Fruit fly (Drosophila melanogaster) whole organism, embryonic: ENCODE data around the gene CG33172.

Experiments used
- Antp ChIP-seq: fragments of 200-800 bp; sonication (Bioruptor generic); optimal IDR thresholded peaks from 3 replicates; lab custom pipeline; 2016; ENCODE audit warnings: missing biosample characterization, missing genetic modification characterization
- BtbVII ChIP-seq: fragments of 200-800 bp; sonication (Bioruptor generic); optimal IDR thresholded peaks from 3 replicates; lab custom pipeline; 2017; ENCODE audit warnings: missing biosample characterization, mild to moderate bottlenecking, missing genetic modification characterization
- CG14667 ChIP-seq: fragments of 200-800 bp; sonication (Bioruptor generic); IDR thresholded peaks from 2 replicates; pipeline ENCODE4 v1.3.6; 2022; ENCODE audit warnings: missing biosample characterization, missing genetic modification characterization
- CG14710 ChIP-seq: fragments of 200-800 bp; sonication (Bioruptor generic); optimal IDR thresholded peaks from 3 replicates; lab custom pipeline; 2019; ENCODE audit warnings: missing biosample characterization, mild to moderate bottlenecking, missing genetic modification characterization, moderate library complexity
- CG15269 ChIP-seq: fragments of 200-800 bp; sonication (Bioruptor generic); optimal IDR thresholded peaks from 2 replicates; lab custom pipeline; 2018; ENCODE audit warnings: missing biosample characterization, mild to moderate bottlenecking, missing genetic modification characterization, moderate library complexity
- CG16813 ChIP-seq: fragments of 200-800 bp; sonication (Bioruptor generic); IDR thresholded peaks from 3 replicates; pipeline ENCODE4 v1.3.6; 2022; ENCODE audit warnings: missing biosample characterization, missing genetic modification characterization; ENCODE audit not compliant: partially characterized antibody
- CG17912 ChIP-seq: fragments of 200-800 bp; sonication (Bioruptor generic); optimal IDR thresholded peaks from 2 replicates; lab custom pipeline; 2018; ENCODE audit warnings: missing biosample characterization, mild to moderate bottlenecking, missing genetic modification characterization
- CG18011 ChIP-seq: fragments of 200-800 bp; sonication (Bioruptor generic); optimal IDR thresholded peaks from 2 replicates; lab custom pipeline; 2017; ENCODE audit warnings: missing biosample characterization, missing genetic modification characterization, mild to moderate bottlenecking, moderate library complexity, missing genotype
- CG2116 ChIP-seq: fragments of 200-800 bp; sonication (Bioruptor generic); optimal IDR thresholded peaks from 3 replicates; lab custom pipeline; 2018; ENCODE audit warnings: missing biosample characterization, mild to moderate bottlenecking, missing genetic modification characterization
- CG2120 ChIP-seq: fragments of 200-800 bp; sonication (Bioruptor generic); optimal IDR thresholded peaks from 3 replicates; lab custom pipeline; 2016; ENCODE audit warnings: missing biosample characterization, missing genetic modification characterization
- CG2199 ChIP-seq: fragments of 200-800 bp; sonication (Bioruptor generic); IDR thresholded peaks from 3 replicates; pipeline ENCODE4 v1.3.6; 2022; ENCODE audit warnings: missing biosample characterization, missing genetic modification characterization
- CG2712 ChIP-seq: fragments of 200-800 bp; optimal IDR thresholded peaks from 3 replicates; lab custom pipeline; 2019; ENCODE audit warnings: missing biosample characterization, mild to moderate bottlenecking, missing genetic modification characterization, moderate library complexity
- CG30403 ChIP-seq: fragments of 200-800 bp; sonication (Bioruptor generic); optimal IDR thresholded peaks from 3 replicates; lab custom pipeline; 2016; ENCODE audit warnings: missing biosample characterization, missing genetic modification characterization
- CG3065 ChIP-seq: fragments of 200-800 bp; sonication (Bioruptor generic); optimal IDR thresholded peaks from 2 replicates; lab custom pipeline; 2016; ENCODE audit warnings: missing biosample characterization, missing genetic modification characterization
- CG31224 ChIP-seq: fragments of 200-800 bp; sonication (Bioruptor generic); IDR thresholded peaks from 2 replicates; pipeline ENCODE4 v1.3.6; 2022; ENCODE audit warnings: missing biosample characterization, missing genetic modification characterization
- CG4282 ChIP-seq: fragments of 200-800 bp; sonication (Bioruptor generic); optimal IDR thresholded peaks from 2 replicates; lab custom pipeline; 2016; ENCODE audit warnings: missing biosample characterization, missing genetic modification characterization
- CG4328 ChIP-seq: fragments of 200-800 bp; sonication (Bioruptor generic); optimal IDR thresholded peaks from 3 replicates; lab custom pipeline; 2017; ENCODE audit warnings: missing biosample characterization, missing genetic modification reagents, missing genetic modification characterization
- CG4360 ChIP-seq: fragments of 200-800 bp; sonication (Bioruptor generic); IDR thresholded peaks from 2 replicates; pipeline ENCODE4 v1.3.6; 2022; ENCODE audit warnings: missing biosample characterization, missing genetic modification characterization
- CG5180 ChIP-seq: fragments of 200-800 bp; sonication (Bioruptor generic); optimal IDR thresholded peaks from 3 replicates; lab custom pipeline; 2017; ENCODE audit warnings: missing biosample characterization, missing genetic modification characterization, mild to moderate bottlenecking, moderate library complexity, missing genetic modification reagents
- CG6791 ChIP-seq: fragments of 200-800 bp; sonication (Bioruptor generic); IDR thresholded peaks from 3 replicates; pipeline ENCODE4 v1.3.6; 2022; ENCODE audit warnings: missing biosample characterization, missing genetic modification characterization; ENCODE audit not compliant: partially characterized antibody
- CG7963 ChIP-seq: fragments of 200-800 bp; sonication (Bioruptor generic); IDR thresholded peaks from 3 replicates; pipeline ENCODE4 v1.3.6; 2022; ENCODE audit warnings: missing biosample characterization, missing genetic modification characterization; ENCODE audit not compliant: partially characterized antibody
- CG9797 ChIP-seq: fragments of 200-800 bp; sonication (Bioruptor generic); optimal IDR thresholded peaks from 3 replicates; lab custom pipeline; 2018; ENCODE audit warnings: missing biosample characterization, mild to moderate bottlenecking, missing genetic modification characterization
- Ets97D ChIP-seq: fragments of 200-800 bp; sonication (Bioruptor generic); optimal IDR thresholded peaks from 3 replicates; lab custom pipeline; 2016; ENCODE audit warnings: missing biosample characterization, missing genetic modification characterization
- Fer1 ChIP-seq: fragments of 200-800 bp; sonication (Bioruptor generic); optimal IDR thresholded peaks from 2 replicates; lab custom pipeline; 2017; ENCODE audit warnings: missing biosample characterization, mild to moderate bottlenecking, missing genetic modification characterization
- Hey ChIP-seq: fragments of 200-800 bp; sonication (Bioruptor generic); optimal IDR thresholded peaks from 3 replicates; lab custom pipeline; 2018; ENCODE audit warnings: missing biosample characterization, mild to moderate bottlenecking, missing genetic modification characterization
- Hr3 ChIP-seq: fragments of 200-800 bp; sonication (Bioruptor generic); optimal IDR thresholded peaks from 3 replicates; lab custom pipeline; 2016; ENCODE audit warnings: missing biosample characterization, missing genetic modification characterization
- MTF-1 ChIP-seq: fragments of 200-800 bp; sonication (Bioruptor generic); optimal IDR thresholded peaks from 2 replicates; lab custom pipeline; 2018; ENCODE audit warnings: missing biosample characterization, mild to moderate bottlenecking, missing genetic modification characterization, borderline replicate concordance
- Med ChIP-seq: fragments of 200-800 bp; sonication (Bioruptor generic); peaks from one replicate; lab custom pipeline; 2016; ENCODE audit warnings: missing biosample characterization, missing genetic modification characterization, mild to moderate bottlenecking, inconsistent platforms, moderate library complexity
- Rfx ChIP-seq: fragments of 200-800 bp; sonication (Bioruptor generic); IDR thresholded peaks from 2 replicates; pipeline ENCODE4 v1.3.6; 2022; ENCODE audit warnings: missing biosample characterization, missing genetic modification characterization
- Sry-δ ChIP-seq: fragments of 200-800 bp; sonication (Bioruptor generic); optimal IDR thresholded peaks from 2 replicates; lab custom pipeline; 2016; ENCODE audit warnings: missing biosample characterization, missing genetic modification characterization
- az2 ChIP-seq: fragments of 200-800 bp; sonication (Bioruptor generic); optimal IDR thresholded peaks from 3 replicates; lab custom pipeline; 2016; ENCODE audit warnings: missing biosample characterization, missing genetic modification characterization
- bigmax ChIP-seq: fragments of 200-800 bp; sonication (Bioruptor generic); optimal IDR thresholded peaks from 2 replicates; lab custom pipeline; 2018; ENCODE audit warnings: missing biosample characterization, mild to moderate bottlenecking, missing genetic modification characterization
- cad ChIP-seq: fragments of >200 bp; optimal IDR thresholded peaks from 2 replicates; lab custom pipeline; 2017; ENCODE audit warnings: missing biosample characterization, missing genetic modification characterization
- ci ChIP-seq: fragments of 200-800 bp; sonication (Bioruptor generic); IDR thresholded peaks from 3 replicates; pipeline ENCODE4 v1.3.6; 2022; ENCODE audit warnings: missing biosample characterization, missing genetic modification characterization
- crp ChIP-seq, 2 experiments: fragments of 200-800 bp; sonication (Bioruptor generic); optimal IDR thresholded peaks; 2 replicates in 1 of 2; 3 replicates in 1 of 2; lab custom pipeline; 2017; ENCODE audit warnings: missing biosample characterization in 2 of 2, missing genetic modification characterization in 2 of 2, mild to moderate bottlenecking in 1 of 2, moderate library complexity in 1 of 2
- dati ChIP-seq: fragments of 200-800 bp; sonication (Bioruptor generic); IDR thresholded peaks from 2 replicates; pipeline ENCODE4 v1.3.6; 2022; ENCODE audit warnings: missing biosample characterization, missing genetic modification characterization
- eyg ChIP-seq: fragments of 200-800 bp; sonication (Bioruptor generic); optimal IDR thresholded peaks from 3 replicates; lab custom pipeline; 2016; ENCODE audit warnings: missing biosample characterization, missing genetic modification characterization
- ftz-f1 ChIP-seq: fragments of 200-800 bp; sonication (Bioruptor generic); optimal IDR thresholded peaks from 2 replicates; lab custom pipeline; 2016; ENCODE audit warnings: missing biosample characterization, missing genetic modification characterization
- jumu ChIP-seq: fragments of 200-800 bp; sonication (Bioruptor generic); optimal IDR thresholded peaks from 3 replicates; lab custom pipeline; 2016; ENCODE audit warnings: missing biosample characterization, missing genetic modification characterization
- kah ChIP-seq: fragments of 200-800 bp; sonication (Bioruptor generic); optimal IDR thresholded peaks from 2 replicates; lab custom pipeline; 2018; ENCODE audit warnings: missing biosample characterization, mild to moderate bottlenecking, missing genetic modification characterization
- nom ChIP-seq: fragments of 200-800 bp; sonication (Bioruptor generic); optimal IDR thresholded peaks from 2 replicates; lab custom pipeline; 2017; ENCODE audit warnings: missing biosample characterization, missing genetic modification characterization, mild to moderate bottlenecking, moderate library complexity, missing genetic modification reagents
- prd ChIP-seq, 3 experiments: fragments of >200 bp in 2 of 3; fragments of 200-800 bp in 1 of 3; sonication (Bioruptor generic) in 1 of 3; optimal IDR thresholded peaks in 2 of 3; IDR thresholded peaks in 1 of 3; 2 replicates in 2 of 3; 3 replicates in 1 of 3; pipeline versions ENCODE4 v1.3.6 to Lab custom; 2017 to 2022; ENCODE audit warnings: missing biosample characterization in 1 of 3, missing genetic modification characterization in 1 of 3
- repo ChIP-seq: fragments of 200-800 bp; sonication (Bioruptor generic); optimal IDR thresholded peaks from 2 replicates; lab custom pipeline; 2016; ENCODE audit warnings: missing biosample characterization, missing genetic modification characterization
- sim ChIP-seq: fragments of 200-800 bp; sonication (Bioruptor generic); IDR thresholded peaks from 2 replicates; pipeline ENCODE4 v1.3.6; 2022; ENCODE audit warnings: missing biosample characterization, missing genetic modification characterization
- ssp ChIP-seq: fragments of 200-800 bp; sonication (Bioruptor generic); IDR thresholded peaks from 2 replicates; pipeline ENCODE4 v1.3.6; 2022; ENCODE audit warnings: missing biosample characterization, missing genetic modification characterization
- tup ChIP-seq: fragments of 200-800 bp; sonication (Bioruptor generic); optimal IDR thresholded peaks from 2 replicates; lab custom pipeline; 2016; ENCODE audit warnings: missing biosample characterization, mild to moderate bottlenecking, missing genetic modification characterization, moderate library complexity
- unpg ChIP-seq: fragments of 200-800 bp; sonication (Bioruptor generic); optimal IDR thresholded peaks from 3 replicates; lab custom pipeline; 2018; ENCODE audit warnings: missing biosample characterization, mild to moderate bottlenecking, missing genetic modification characterization, moderate library complexity
- vnd ChIP-seq: fragments of 200-800 bp; sonication (Bioruptor generic); IDR thresholded peaks from 3 replicates; pipeline ENCODE4 v1.3.6; 2022; ENCODE audit warnings: missing biosample characterization, missing genetic modification characterization; ENCODE audit not compliant: partially characterized antibody

Gene CG33172

DNA sequence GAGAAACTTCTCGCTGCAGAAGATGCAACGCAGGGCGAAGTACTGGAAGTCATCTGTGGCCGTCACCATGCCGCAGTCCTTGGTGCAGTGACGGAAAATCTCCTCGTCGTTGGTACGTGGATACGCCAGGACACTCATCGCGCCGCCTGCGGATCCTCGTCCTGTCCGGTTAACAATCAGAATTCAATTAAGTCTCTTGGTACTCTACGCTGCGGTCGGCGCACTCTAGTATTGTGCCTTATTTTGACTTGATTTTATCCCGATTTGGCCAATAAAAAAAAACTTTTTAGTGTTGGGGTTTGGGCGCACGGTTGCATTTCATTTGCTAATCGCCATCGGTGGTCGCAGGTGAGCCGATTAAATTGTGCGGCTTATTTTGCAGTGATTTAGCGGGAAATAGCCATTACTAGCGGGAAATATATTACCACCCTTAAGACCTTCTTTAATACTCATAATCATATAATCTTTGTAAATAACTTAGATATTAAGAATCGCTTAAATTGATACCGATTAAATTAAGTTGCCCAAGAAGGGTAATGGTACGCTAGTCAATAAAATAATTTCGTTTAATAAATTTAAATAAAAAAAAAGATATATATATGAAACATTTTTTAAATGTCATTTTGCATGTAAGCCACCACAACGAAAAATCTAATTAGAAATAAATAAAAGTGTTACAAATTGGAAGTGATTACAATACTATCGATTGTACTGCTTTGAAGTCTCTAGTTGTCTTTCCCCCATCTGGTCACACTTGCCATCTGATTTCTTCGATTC, 23.4 kb upstream of the CG33172 start, which contains the start of the genes CG8944 and CCT6:
Gene CG8944, minus strand, starts transcription at position 327 of the 777 bp plus-strand sequence.
Gene CCT6, plus strand, starts transcription at position 744 of the 777 bp plus-strand sequence.
- TF ChIP-seq BtbVII (no peak), ftz-f1 (GFP tag; lab: Kevin White, UChicago) (no peak), CG4360 (no peak), unpg (no peak), CG5180 (GFP tag; lab: Kevin White, UChicago) (no peak), CG30403 (peak; percentile 31), bigmax (GFP tag; lab: Kevin White, UChicago) (no peak), Ets97D (GFP tag; lab: Kevin White, UChicago) (peak; percentile 17), ci (GFP tag; lab: Robert Waterston, UW) (0 out of 3 replicates have a peak, but pooled peaks have one; percentile 19), CG14710 (tag; lab: Kevin White, UChicago) (peak; percentile 71), CG15269 (tag; lab: Kevin White, UChicago) (no peak), CG2116 (peak; percentile 96), vnd (GFP tag; lab: Robert Waterston, UW) (peak; percentile 35; the same call in 1 of the 3 replicates), Hey (no peak), CG2120 (GFP tag; lab: Kevin White, UChicago) (peak; percentile 53), cad (GFP tag; lab: Kevin White, UChicago) (no peak), MTF-1 (no peak), Hr3 (peak; percentile 28), CG17912 (GFP tag; lab: Kevin White, UChicago) (no peak), Rfx (peak; percentile 57), repo (GFP tag; lab: Kevin White, UChicago) (no peak), eyg (GFP tag; lab: Kevin White, UChicago) (no peak), CG4282 (GFP tag; lab: Kevin White, UChicago) (no peak), nom (GFP tag; lab: Kevin White, UChicago) (no peak), CG4328 (GFP tag; lab: Kevin White, UChicago) (peak; percentile 22), az2 (GFP tag; lab: Kevin White, UChicago) (peak; percentile 17), kah (GFP tag; lab: Kevin White, UChicago) (no peak), sim (GFP tag; lab: Robert Waterston, UW) (no peak), Antp (GFP tag; lab: Kevin White, UChicago) (no peak), CG18011 (GFP tag; lab: Kevin White, UChicago) (no peak), Fer1 (GFP tag; lab: Kevin White, UChicago) (no peak), CG7963 (GFP tag; lab: Robert Waterston, UW) (peak; percentile 17; the same call in 1 of the 3 replicates), crp (GFP tag; optimal IDR thresholded peaks at IDR 0.05; lab: Kevin White, UChicago) (peak in 1 of 2 experiments; percentile 32), CG6791 (GFP tag; lab: Robert Waterston, UW) (peak; percentile 58; the same call in 1 of the 3 replicates), ssp (GFP tag; lab: Robert Waterston, UW) (peak; percentile 28; the same call in 1 of the 2 replicates), CG31224 (GFP tag; lab: Robert Waterston, UW) (no peak), dati (GFP tag; lab: Robert Waterston, UW) (no peak), CG9797 (GFP tag; lab: Kevin White, UChicago) (peak; percentile 28), CG2199 (GFP tag; lab: Robert Waterston, UW) (no peak), Sry-δ (GFP tag; lab: Kevin White, UChicago) (peak; percentile 69), CG2712 (tag; lab: Kevin White, UChicago) (peak; percentile 32), prd (optimal IDR thresholded peaks at IDR 0.05; lab: Kevin White, UChicago) (no peak), prd (GFP tag; IDR thresholded peaks at IDR 0.05; lab: Robert Waterston, UW) (no peak; the same call in 2 of the 3 replicates), jumu (GFP tag; lab: Kevin White, UChicago) (no peak), CG16813 (GFP tag; lab: Robert Waterston, UW) (peak; percentile 52; the same call in 2 of the 3 replicates), tup (GFP tag; lab: Kevin White, UChicago) (no peak), CG3065 (GFP tag; lab: Kevin White, UChicago) (no peak), CG14667 (no peak), Med (GFP tag; lab: Kevin White, UChicago) (peak; percentile 74)
